Fruit fly (Drosophila melanogaster) whole organism, embryonic: ENCODE measurements around the gene CG6693.

Experiments used
- Atf3 ChIP-seq: fragments of 200-800 bp; sonication (Bioruptor generic); optimal IDR thresholded peaks from 3 replicates; lab custom pipeline; 2016; ENCODE audit warnings: missing biosample characterization, missing genetic modification characterization
- Blimp-1 ChIP-seq: fragments of 200-800 bp; sonication (Bioruptor generic); optimal IDR thresholded peaks from 3 replicates; lab custom pipeline; 2018; ENCODE audit warnings: missing biosample characterization, missing genetic modification characterization, mild to moderate bottlenecking, moderate library complexity, missing genetic modification reagents
- CG10654 ChIP-seq: fragments of 200-800 bp; sonication (Bioruptor generic); optimal IDR thresholded peaks from 2 replicates; lab custom pipeline; 2016; ENCODE audit warnings: missing biosample characterization, missing genetic modification characterization
- CG12155 ChIP-seq: fragments of 200-800 bp; sonication (Bioruptor generic); optimal IDR thresholded peaks from 3 replicates; lab custom pipeline; 2016; ENCODE audit warnings: missing biosample characterization, missing genetic modification characterization
- CG12299 ChIP-seq: fragments of 200-800 bp; sonication (Bioruptor generic); optimal IDR thresholded peaks from 2 replicates; lab custom pipeline; 2018; ENCODE audit warnings: missing biosample characterization, mild to moderate bottlenecking, missing genetic modification characterization
- CG14441 ChIP-seq: fragments of 200-800 bp; sonication (Bioruptor generic); IDR thresholded peaks from 2 replicates; pipeline ENCODE4 v1.3.6; 2022; ENCODE audit warnings: missing biosample characterization, missing genetic modification characterization
- CG15696 ChIP-seq: fragments of 200-800 bp; sonication (Bioruptor generic); optimal IDR thresholded peaks from 2 replicates; lab custom pipeline; 2019; ENCODE audit warnings: missing biosample characterization, mild to moderate bottlenecking, missing genetic modification characterization, moderate library complexity
- CG17912 ChIP-seq: fragments of 200-800 bp; sonication (Bioruptor generic); optimal IDR thresholded peaks from 2 replicates; lab custom pipeline; 2018; ENCODE audit warnings: missing biosample characterization, mild to moderate bottlenecking, missing genetic modification characterization
- CG18619 ChIP-seq: fragments of 200-800 bp; sonication (Bioruptor generic); optimal IDR thresholded peaks from 3 replicates; lab custom pipeline; 2017; ENCODE audit warnings: missing biosample characterization, mild to moderate bottlenecking, missing genetic modification characterization
- CG31441 ChIP-seq: fragments of 200-800 bp; sonication (Bioruptor generic); IDR thresholded peaks from 2 replicates; pipeline ENCODE4 v1.3.6; 2022; ENCODE audit warnings: missing biosample characterization, missing genetic modification characterization
- CG3838 ChIP-seq: fragments of 200-800 bp; sonication (Bioruptor generic); optimal IDR thresholded peaks from 3 replicates; lab custom pipeline; 2016; ENCODE audit warnings: missing biosample characterization, missing genetic modification characterization
- CG6689 ChIP-seq: fragments of 200-800 bp; sonication (Bioruptor generic); IDR thresholded peaks from 2 replicates; pipeline ENCODE4 v1.3.6; 2022; ENCODE audit warnings: missing biosample characterization, missing genetic modification characterization
- CG6854 ChIP-seq: fragments of 200-800 bp; sonication (Bioruptor generic); optimal IDR thresholded peaks from 3 replicates; lab custom pipeline; 2017; ENCODE audit warnings: missing biosample characterization, mild to moderate bottlenecking, missing genetic modification characterization
- CG7372 ChIP-seq: fragments of 200-800 bp; sonication (Bioruptor generic); IDR thresholded peaks from 2 replicates; pipeline ENCODE4 v1.3.6; 2022; ENCODE audit warnings: missing biosample characterization, missing genetic modification characterization
- CG9876 ChIP-seq: fragments of 200-800 bp; sonication (Bioruptor generic); optimal IDR thresholded peaks from 2 replicates; lab custom pipeline; 2016; ENCODE audit warnings: missing biosample characterization, missing genetic modification characterization
- D19A ChIP-seq: fragments of 200-800 bp; optimal IDR thresholded peaks from 3 replicates; lab custom pipeline; 2019; ENCODE audit warnings: missing biosample characterization, mild to moderate bottlenecking, missing genetic modification characterization, moderate library complexity
- Dip3 ChIP-seq: fragments of 200-800 bp; sonication (Bioruptor generic); optimal IDR thresholded peaks from 3 replicates; lab custom pipeline; 2016; ENCODE audit warnings: missing biosample characterization, missing genetic modification characterization
- HLH4C ChIP-seq: fragments of 200-800 bp; sonication (Bioruptor generic); IDR thresholded peaks from 3 replicates; pipeline ENCODE4 v1.3.6; 2022; ENCODE audit warnings: missing biosample characterization, missing genetic modification characterization; ENCODE audit not compliant: partially characterized antibody
- HmgD ChIP-seq: fragments of 200-800 bp; sonication (Bioruptor generic); optimal IDR thresholded peaks from 3 replicates; lab custom pipeline; 2016; ENCODE audit warnings: missing biosample characterization, missing genetic modification characterization
- Jarid2 ChIP-seq: fragments of 200-800 bp; sonication (Bioruptor generic); optimal IDR thresholded peaks from 3 replicates; lab custom pipeline; 2017; ENCODE audit warnings: mild to moderate bottlenecking, missing biosample characterization, missing genetic modification reagents, missing genetic modification characterization
- MTF-1 ChIP-seq: fragments of 200-800 bp; sonication (Bioruptor generic); optimal IDR thresholded peaks from 2 replicates; lab custom pipeline; 2018; ENCODE audit warnings: missing biosample characterization, mild to moderate bottlenecking, missing genetic modification characterization, borderline replicate concordance
- NFAT ChIP-seq: fragments of 200-800 bp; sonication (Bioruptor generic); IDR thresholded peaks from 2 replicates; pipeline ENCODE4 v1.3.6; 2022; ENCODE audit warnings: missing biosample characterization, missing genetic modification characterization
- Nf-YB ChIP-seq: fragments of 200-800 bp; sonication (Bioruptor generic); optimal IDR thresholded peaks from 3 replicates; lab custom pipeline; 2019; ENCODE audit warnings: missing biosample characterization, mild to moderate bottlenecking, missing genetic modification characterization, moderate library complexity
- br ChIP-seq: fragments of >200 bp; optimal IDR thresholded peaks from 2 replicates; lab custom pipeline; 2017
- ftz-f1 ChIP-seq: fragments of 200-800 bp; sonication (Bioruptor generic); optimal IDR thresholded peaks from 2 replicates; lab custom pipeline; 2016; ENCODE audit warnings: missing biosample characterization, missing genetic modification characterization
- gsb ChIP-seq: fragments of 200-800 bp; sonication (Bioruptor generic); IDR thresholded peaks from 2 replicates; pipeline ENCODE4 v1.3.6; 2022; ENCODE audit warnings: missing biosample characterization, missing genetic modification characterization
- hb ChIP-seq: fragments of 200-800 bp; sonication (Bioruptor generic); IDR thresholded peaks from 3 replicates; pipeline ENCODE4 v1.3.6; 2022; ENCODE audit warnings: missing biosample characterization, missing genetic modification characterization; ENCODE audit not compliant: partially characterized antibody
- hbn ChIP-seq: fragments of 200-800 bp; sonication (Bioruptor generic); IDR thresholded peaks from 2 replicates; pipeline ENCODE4 v1.3.6; 2022; ENCODE audit warnings: missing biosample characterization, missing genetic modification characterization; ENCODE audit not compliant: partially characterized antibody
- knrl ChIP-seq: fragments of 200-800 bp; sonication (Bioruptor generic); IDR thresholded peaks from 3 replicates; pipeline ENCODE4 v1.3.6; 2022; ENCODE audit warnings: missing biosample characterization, missing genetic modification characterization; ENCODE audit not compliant: partially characterized antibody
- mirr ChIP-seq: fragments of 200-800 bp; sonication (Bioruptor generic); optimal IDR thresholded peaks from 3 replicates; lab custom pipeline; 2018; ENCODE audit warnings: missing biosample characterization, mild to moderate bottlenecking, missing genetic modification characterization
- oc ChIP-seq: fragments of 200-800 bp; sonication (Bioruptor generic); optimal IDR thresholded peaks from 2 replicates; lab custom pipeline; 2018; ENCODE audit warnings: missing biosample characterization, mild to moderate bottlenecking, missing genetic modification characterization, moderate library complexity
- p53 ChIP-seq: fragments of 200-800 bp; sonication (Bioruptor generic); optimal IDR thresholded peaks from 2 replicates; lab custom pipeline; 2016; ENCODE audit warnings: missing biosample characterization, missing genetic modification characterization
- pnt ChIP-seq: fragments of 200-800 bp; sonication (Bioruptor generic); optimal IDR thresholded peaks from 3 replicates; lab custom pipeline; 2016; ENCODE audit warnings: missing biosample characterization, missing genetic modification characterization
- prd ChIP-seq, 3 experiments: fragments of >200 bp in 2 of 3; fragments of 200-800 bp in 1 of 3; sonication (Bioruptor generic) in 1 of 3; optimal IDR thresholded peaks in 2 of 3; IDR thresholded peaks in 1 of 3; 2 replicates in 2 of 3; 3 replicates in 1 of 3; pipeline versions ENCODE4 v1.3.6 to Lab custom; 2017 to 2022; ENCODE audit warnings: missing biosample characterization in 1 of 3, missing genetic modification characterization in 1 of 3
- run ChIP-seq: fragments of 200-800 bp; sonication (Bioruptor generic); optimal IDR thresholded peaks from 3 replicates; lab custom pipeline; 2018; ENCODE audit warnings: missing biosample characterization, mild to moderate bottlenecking, missing genetic modification characterization
- tin ChIP-seq: fragments of 200-800 bp; sonication (Bioruptor generic); optimal IDR thresholded peaks from 3 replicates; lab custom pipeline; 2016; ENCODE audit warnings: missing biosample characterization, missing genetic modification characterization
- trem ChIP-seq: fragments of 200-800 bp; optimal IDR thresholded peaks from 3 replicates; lab custom pipeline; 2019; ENCODE audit warnings: missing biosample characterization, mild to moderate bottlenecking, missing genetic modification characterization, moderate library complexity
- vnd ChIP-seq: fragments of 200-800 bp; sonication (Bioruptor generic); IDR thresholded peaks from 3 replicates; pipeline ENCODE4 v1.3.6; 2022; ENCODE audit warnings: missing biosample characterization, missing genetic modification characterization; ENCODE audit not compliant: partially characterized antibody
- wor ChIP-seq: fragments of 200-800 bp; sonication (Bioruptor generic); IDR thresholded peaks from 2 replicates; pipeline ENCODE4 v1.3.6; 2022; ENCODE audit warnings: missing biosample characterization, missing genetic modification characterization
- zfh1 ChIP-seq: fragments of 200-800 bp; sonication (Bioruptor generic); IDR thresholded peaks from 3 replicates; pipeline ENCODE4 v1.3.6; 2022; ENCODE audit warnings: missing biosample characterization, missing genetic modification characterization

Gene CG6693

DNA sequence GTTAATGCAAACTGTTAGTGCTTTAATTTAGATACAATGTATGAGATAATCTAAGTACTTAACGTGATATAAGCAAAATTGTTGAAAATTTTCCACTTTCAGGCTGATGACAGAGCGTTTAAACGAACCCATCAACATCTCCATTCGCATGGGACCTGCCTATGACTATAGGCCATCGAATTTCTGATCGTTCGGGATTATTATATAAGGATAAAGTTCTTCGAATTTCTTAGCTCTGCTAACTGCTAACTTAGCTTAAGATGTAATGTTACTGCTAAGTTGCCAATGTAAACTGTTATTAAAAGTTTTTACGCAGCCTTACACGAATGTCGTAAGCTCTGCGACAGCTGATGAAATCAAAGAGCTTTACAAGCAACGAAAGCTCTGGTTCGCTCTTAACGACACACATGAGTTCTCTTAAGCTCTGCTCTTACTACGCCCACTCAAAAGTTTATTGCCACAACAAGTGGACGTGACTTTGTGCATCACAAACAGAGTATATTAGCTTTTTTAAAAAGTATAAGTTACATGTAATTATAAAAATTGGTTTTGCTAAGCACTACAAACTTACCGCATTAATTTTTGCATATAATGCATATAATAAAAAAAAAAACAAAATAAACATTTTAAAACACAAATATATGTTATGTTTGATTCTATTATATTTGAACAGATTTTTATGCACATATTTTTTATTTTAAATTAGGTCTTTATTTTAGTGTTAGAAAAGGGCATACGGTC is 24.6 kb downstream of the CG6693 start (continued):
- TF ChIP-seq CG14441 (GFP tag; lab: Robert Waterston, UW): peak; percentile 98
- TF ChIP-seq pnt: peak; percentile 81
- TF ChIP-seq CG9876 (GFP tag; lab: Kevin White, UChicago): peak; percentile 64
- TF ChIP-seq CG15696 (tag; lab: Kevin White, UChicago): peak; percentile 90
- peak; percentile 86 for TF ChIP-seq trem (tag; lab: Kevin White, UChicago)
- peak; percentile 98 for TF ChIP-seq run
- TF ChIP-seq CG31441: peak; percentile 100
- no peak for TF ChIP-seq hbn
- TF ChIP-seq CG10654 (GFP tag; lab: Kevin White, UChicago): peak; percentile 97
- peak; percentile 99 for TF ChIP-seq CG7372 (GFP tag; lab: Robert Waterston, UW)
- peak; percentile 83 for TF ChIP-seq Atf3 (GFP tag; lab: Kevin White, UChicago)
- TF ChIP-seq Blimp-1 (GFP tag; lab: Kevin White, UChicago): peak; percentile 100
- peak; percentile 84 for TF ChIP-seq MTF-1 (GFP tag; lab: Kevin White, UChicago)
- TF ChIP-seq knrl: no peak
- TF ChIP-seq zfh1 (GFP tag; lab: Robert Waterston, UW): peak; percentile 97
- no peak for TF ChIP-seq vnd (GFP tag; lab: Robert Waterston, UW)
- TF ChIP-seq prd (optimal IDR thresholded peaks at IDR 0.05; lab: Kevin White, UChicago): no peak
- TF ChIP-seq prd (GFP tag; IDR thresholded peaks at IDR 0.05; lab: Robert Waterston, UW): peak; percentile 98
- TF ChIP-seq mirr (GFP tag; lab: Kevin White, UChicago): peak; percentile 68
- TF ChIP-seq Jarid2 (GFP tag; lab: Kevin White, UChicago): peak; percentile 91
- peak; percentile 95 for TF ChIP-seq NFAT (GFP tag; lab: Robert Waterston, UW)
- peak; percentile 96 for TF ChIP-seq gsb (GFP tag; lab: Robert Waterston, UW)
- TF ChIP-seq hb (GFP tag; lab: Robert Waterston, UW): no peak
- TF ChIP-seq wor (GFP tag; lab: Robert Waterston, UW): peak; percentile 99
- peak; percentile 98 for TF ChIP-seq CG6854
- TF ChIP-seq CG12155 (GFP tag; lab: Kevin White, UChicago): peak; percentile 94
- peak; percentile 29 for TF ChIP-seq p53 (GFP tag; lab: Kevin White, UChicago)
- peak; percentile 97 for TF ChIP-seq CG12299
- TF ChIP-seq oc (tag; lab: Kevin White, UChicago): peak; percentile 97
- peak; percentile 99 for TF ChIP-seq CG18619 (GFP tag; lab: Kevin White, UChicago)
- peak; percentile 97 for TF ChIP-seq tin (GFP tag; lab: Kevin White, UChicago)
- TF ChIP-seq CG3838 (GFP tag; lab: Kevin White, UChicago): peak; percentile 94
- peak; percentile 56 for TF ChIP-seq HmgD
- TF ChIP-seq br: no peak
- TF ChIP-seq CG17912 (GFP tag; lab: Kevin White, UChicago): peak; percentile 85
- peak; percentile 89 for TF ChIP-seq Nf-YB (GFP tag; lab: Kevin White, UChicago)
- TF ChIP-seq Dip3: peak; percentile 88
- peak; percentile 46 for TF ChIP-seq ftz-f1 (GFP tag; lab: Kevin White, UChicago)
- peak; percentile 99 for TF ChIP-seq CG6689
- TF ChIP-seq D19A (tag; lab: Kevin White, UChicago): peak; percentile 99
- TF ChIP-seq HLH4C (GFP tag; lab: Robert Waterston, UW): no peak
